Fruit fly (Drosophila melanogaster) whole organism, wandering third instar larva: Measurements from ENCODE around the gene CG3744.

Experiments used
- CG9705 ChIP-seq: fragments of 200-800 bp; sonication (Bioruptor generic); optimal IDR thresholded peaks from 2 replicates; lab custom pipeline; 2018; ENCODE audit warnings: missing biosample characterization, mild to moderate bottlenecking, missing genetic modification characterization
- CrebA ChIP-seq: fragments of 200-800 bp; sonication (Bioruptor generic); optimal IDR thresholded peaks from 2 replicates; lab custom pipeline; 2016; ENCODE audit warnings: missing biosample characterization, mild to moderate bottlenecking, missing genetic modification characterization, borderline replicate concordance
- Dfd ChIP-seq: fragments of >200 bp; optimal IDR thresholded peaks from 2 replicates; lab custom pipeline; 2017; ENCODE audit warnings: missing biosample characterization, missing genetic modification characterization
- Dif ChIP-seq: fragments of 200-275, 200-300 bp; sonication (Bioruptor generic); optimal IDR thresholded peaks from 2 replicates; lab custom pipeline; 2018; ENCODE audit warnings: missing biosample characterization, missing genetic modification characterization; ENCODE audit not compliant: partially characterized antibody
- GATAd ChIP-seq: sonication (Bioruptor generic); optimal IDR thresholded peaks from 2 replicates; lab custom pipeline; 2016; ENCODE audit warnings: missing biosample characterization, missing genetic modification characterization
- HLH106 ChIP-seq: fragments of 200-800 bp; optimal IDR thresholded peaks from 3 replicates; lab custom pipeline; 2019; ENCODE audit warnings: missing biosample characterization, mild to moderate bottlenecking, missing genetic modification characterization, moderate library complexity
- Hnf4 ChIP-seq: fragments of 200-800 bp; sonication (Bioruptor generic); optimal IDR thresholded peaks from 2 replicates; lab custom pipeline; 2016; ENCODE audit warnings: missing biosample characterization, mild to moderate bottlenecking, missing genetic modification characterization
- Hr78 ChIP-seq: fragments of >200 bp; optimal IDR thresholded peaks from 2 replicates; lab custom pipeline; 2017; ENCODE audit warnings: missing biosample characterization, missing genetic modification characterization
- Hr83 ChIP-seq: fragments of 200-300 bp; sonication (Bioruptor generic); optimal IDR thresholded peaks from 2 replicates; lab custom pipeline; 2016; ENCODE audit warnings: missing biosample characterization, mild to moderate bottlenecking, missing genetic modification characterization, moderate library complexity; ENCODE audit not compliant: poor library complexity, severe bottlenecking
- Jra ChIP-seq: sonication (Bioruptor generic); optimal IDR thresholded peaks from 2 replicates; lab custom pipeline; 2016; ENCODE audit warnings: missing biosample characterization, missing genetic modification characterization
- Mio ChIP-seq: sonication (Bioruptor generic); optimal IDR thresholded peaks from 2 replicates; lab custom pipeline; 2016; ENCODE audit warnings: missing biosample characterization, missing genetic modification characterization
- Myc ChIP-seq: fragments of >200 bp; optimal IDR thresholded peaks from 2 replicates; lab custom pipeline; 2017
- N ChIP-seq: fragments of >200 bp; optimal IDR thresholded peaks from 2 replicates; lab custom pipeline; 2018; ENCODE audit warnings: missing biosample characterization, missing external identifiers, missing genetic modification characterization
- OdsH ChIP-seq: fragments of 200-800 bp; sonication (Bioruptor generic); optimal IDR thresholded peaks from 2 replicates; lab custom pipeline; 2016; ENCODE audit warnings: missing biosample characterization, mild to moderate bottlenecking, missing genetic modification characterization
- Rel ChIP-seq, 2 experiments: fragments of 200-800 bp; sonication (Bioruptor generic) in 1 of 2; optimal IDR thresholded peaks; 2 replicates in 1 of 2; 3 replicates in 1 of 2; lab custom pipeline; 2016 to 2019; ENCODE audit warnings: mild to moderate bottlenecking in 2 of 2, missing biosample characterization in 2 of 2, missing genetic modification characterization in 2 of 2, moderate library complexity in 1 of 2
- Sp1 ChIP-seq: fragments of 200-800 bp; sonication (Bioruptor generic); optimal IDR thresholded peaks from 3 replicates; lab custom pipeline; 2019; ENCODE audit warnings: missing biosample characterization, mild to moderate bottlenecking, missing genetic modification characterization, moderate library complexity
- Vsx2 ChIP-seq: fragments of 200-300, 225-300 bp; sonication (Bioruptor generic); optimal IDR thresholded peaks from 2 replicates; lab custom pipeline; 2018; ENCODE audit warnings: missing biosample characterization, missing genetic modification characterization; ENCODE audit not compliant: partially characterized antibody
- br ChIP-seq: fragments of 200-800 bp; sonication (Bioruptor generic); optimal IDR thresholded peaks from 2 replicates; lab custom pipeline; 2016; ENCODE audit warnings: missing biosample characterization, missing genetic modification characterization
- brk ChIP-seq: fragments of 200-800 bp; sonication (Bioruptor generic); optimal IDR thresholded peaks from 2 replicates; lab custom pipeline; 2016; ENCODE audit warnings: missing biosample characterization, mild to moderate bottlenecking, missing genetic modification characterization
- dl ChIP-seq, 2 experiments: fragments of 175-275, 200-275 bp in 1 of 2; fragments of 200-275 bp in 1 of 2; sonication (Bioruptor generic); optimal IDR thresholded peaks; lab custom pipeline; 2018; ENCODE audit warnings: mild to moderate bottlenecking in 2 of 2, missing biosample characterization in 2 of 2, missing genetic modification characterization in 2 of 2, moderate library complexity in 2 of 2; ENCODE audit not compliant: partially characterized antibody in 2 of 2, insufficient read depth in 1 of 2
- dmrt93B ChIP-seq: fragments of 200-800 bp; sonication (Bioruptor generic); optimal IDR thresholded peaks from 2 replicates; lab custom pipeline; 2018; ENCODE audit warnings: missing biosample characterization, mild to moderate bottlenecking, missing genetic modification characterization
- dsf ChIP-seq: sonication (Bioruptor generic); optimal IDR thresholded peaks from 2 replicates; lab custom pipeline; 2016; ENCODE audit warnings: missing biosample characterization, missing genetic modification characterization, borderline replicate concordance
- ey ChIP-seq: fragments of 200-800 bp; sonication (Bioruptor generic); optimal IDR thresholded peaks from 2 replicates; lab custom pipeline; 2016; ENCODE audit warnings: missing biosample characterization, missing genetic modification characterization
- fru ChIP-seq: fragments of 200-800 bp; sonication (Bioruptor generic); optimal IDR thresholded peaks from 3 replicates; lab custom pipeline; 2016; ENCODE audit warnings: missing biosample characterization, mild to moderate bottlenecking, missing genetic modification characterization
- h ChIP-seq: fragments of 200-800 bp; sonication (Bioruptor generic); optimal IDR thresholded peaks from 3 replicates; lab custom pipeline; 2016; ENCODE audit warnings: missing biosample characterization, mild to moderate bottlenecking, missing genetic modification characterization
- jim ChIP-seq: fragments of 175-275, 200-325 bp; sonication (Bioruptor generic); optimal IDR thresholded peaks from 2 replicates; lab custom pipeline; 2016; ENCODE audit warnings: missing biosample characterization, mild to moderate bottlenecking, missing genetic modification characterization
- lola ChIP-seq: fragments of >200 bp; optimal IDR thresholded peaks from 2 replicates; lab custom pipeline; 2017; ENCODE audit warnings: missing biosample characterization, missing genetic modification characterization
- pan ChIP-seq: fragments of >200 bp; optimal IDR thresholded peaks from 2 replicates; lab custom pipeline; 2017
- psq ChIP-seq: fragments of 200-800 bp; sonication (Bioruptor generic); optimal IDR thresholded peaks from 3 replicates; lab custom pipeline; 2017; ENCODE audit warnings: missing biosample characterization, mild to moderate bottlenecking, missing genetic modification characterization, moderate library complexity
- rgr ChIP-seq: fragments of 200-800 bp; sonication (Bioruptor generic); optimal IDR thresholded peaks from 3 replicates; lab custom pipeline; 2016; ENCODE audit warnings: missing biosample characterization, mild to moderate bottlenecking, missing genetic modification characterization
- sage ChIP-seq: fragments of 200-800 bp; sonication (Bioruptor generic); optimal IDR thresholded peaks from 2 replicates; lab custom pipeline; 2016; ENCODE audit warnings: missing biosample characterization, mild to moderate bottlenecking, missing genetic modification characterization
- sv ChIP-seq: fragments of 200-800 bp; sonication (Bioruptor generic); optimal IDR thresholded peaks from 3 replicates; lab custom pipeline; 2016; ENCODE audit warnings: missing biosample characterization, missing genetic modification characterization
- usp ChIP-seq: fragments of >200 bp; optimal IDR thresholded peaks from 2 replicates; lab custom pipeline; 2017; ENCODE audit warnings: missing biosample characterization, missing genetic modification characterization
- woc ChIP-seq: sonication (Bioruptor generic); optimal IDR thresholded peaks from 2 replicates; lab custom pipeline; 2016; ENCODE audit warnings: missing biosample characterization, mild to moderate bottlenecking, missing genetic modification characterization

CG3744 gene

DNA sequence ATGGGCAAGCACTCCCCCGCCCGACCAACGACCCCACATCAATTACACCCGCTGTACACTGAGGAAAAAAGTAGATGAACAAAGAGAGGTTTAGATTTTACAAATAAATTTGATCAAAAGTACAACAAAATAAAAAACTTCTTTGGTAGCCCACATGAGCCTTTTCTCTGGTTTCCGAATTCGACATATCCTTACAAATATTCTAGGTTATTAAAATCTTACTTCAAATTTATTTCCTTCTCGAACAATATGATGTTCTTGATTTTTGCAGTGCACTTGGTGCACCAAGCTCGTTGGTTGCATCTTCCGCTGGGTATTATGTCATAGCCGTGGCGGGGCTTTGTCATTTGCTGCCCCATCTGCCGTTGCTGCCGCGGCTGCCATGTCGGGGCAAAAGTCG is 30.2 kb upstream of the CG3744 start:
- TF ChIP-seq dl (GFP tag; optimal IDR thresholded peaks at IDR 0.05; lab: Kevin White, UChicago; ENCODE audit: insufficient read depth in 1 of 2, partially characterized antibody in 2 of 2) (no peak), Hr78 (GFP tag; lab: Kevin White, UChicago) (no peak), woc (no peak), pan (lab: Kevin White, UChicago) (no peak), usp (GFP tag; lab: Kevin White, UChicago) (no peak), ey (GFP tag; lab: Kevin White, UChicago) (no peak), Myc (no peak), Dfd (GFP tag; lab: Kevin White, UChicago) (no peak), sv (GFP tag; lab: Kevin White, UChicago) (no peak), Rel (GFP tag; optimal IDR thresholded peaks at IDR 0.05; lab: Kevin White, UChicago) (no peak), Rel (tag; optimal IDR thresholded peaks at IDR 0.05; lab: Kevin White, UChicago) (no peak), sage (GFP tag; lab: Kevin White, UChicago) (no peak), lola (no peak), CG9705 (no peak), CrebA (no peak), N (no peak), Jra (GFP tag; lab: Kevin White, UChicago) (no peak), Vsx2 (GFP tag; lab: Kevin White, UChicago) (no peak)

DNA sequence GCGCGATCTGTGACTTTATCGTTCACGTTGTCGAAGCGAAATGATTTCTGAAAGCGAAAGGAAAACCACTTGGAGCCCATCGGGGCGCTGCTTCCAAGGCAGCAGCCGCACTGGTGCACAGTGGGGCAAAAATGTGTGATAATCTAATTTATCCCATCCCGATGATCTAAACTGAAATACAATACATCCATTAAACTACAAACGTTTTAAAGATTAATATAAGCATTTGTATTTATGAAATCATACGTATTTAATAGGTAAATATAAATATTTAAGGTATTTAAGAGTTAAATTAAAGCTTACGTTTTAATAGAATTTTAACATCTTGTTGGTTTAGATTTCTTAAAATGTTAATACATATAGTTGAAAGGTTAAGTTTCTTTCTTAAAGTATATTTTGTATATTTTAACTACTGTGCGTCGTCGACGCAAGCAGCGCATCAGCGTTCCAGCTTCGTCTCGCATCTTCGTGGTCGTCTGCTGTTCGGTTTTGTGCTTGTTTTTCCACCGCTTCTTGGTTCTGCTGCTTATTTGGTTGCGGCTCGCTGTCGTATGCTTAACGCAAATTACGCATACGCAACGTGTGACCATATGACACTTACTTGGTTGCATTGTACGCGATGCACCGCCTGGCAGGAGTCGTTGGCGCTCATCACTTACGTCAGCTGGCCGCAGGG is 29.6 kb upstream of the CG3744 start, which contains the start of gene CG13643:
TSS of gene CG13643 (minus strand) at position 46 of the 676 bp plus-strand sequence.
- no peak for TF ChIP-seq OdsH

DNA sequence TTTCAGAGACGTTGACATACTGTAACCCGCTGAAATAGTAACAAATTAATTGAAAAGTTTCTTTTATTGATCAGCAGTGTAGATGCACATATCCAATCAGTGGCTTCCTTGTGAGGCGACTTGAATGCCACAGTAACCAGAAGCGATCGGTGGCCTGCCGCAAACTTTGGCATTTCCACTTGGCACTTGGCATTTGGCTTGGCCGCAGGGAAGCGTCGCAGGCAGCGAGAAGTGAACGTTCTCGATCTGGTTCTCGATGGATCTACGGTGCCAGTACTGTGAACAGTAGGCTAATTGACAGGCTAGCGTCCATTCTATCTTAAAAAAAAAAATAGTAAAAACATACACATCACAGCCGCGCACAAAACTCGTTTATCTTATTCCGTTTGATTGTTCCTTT is 24.4 kb upstream of the CG3744 start, which contains the start of gene CG10845:
TSS of gene CG10845 (plus strand) at position 301 of the 400 bp plus-strand sequence.
- no peak for TF ChIP-seq br (GFP tag; lab: Kevin White, UChicago)
- TF ChIP-seq h = no peak
- no peak for TF ChIP-seq Hr83 (GFP tag; lab: Kevin White, UChicago)
- TF ChIP-seq ey (GFP tag; lab: Kevin White, UChicago) = no peak
- TF ChIP-seq sv (GFP tag; lab: Kevin White, UChicago) = no peak
- no peak for TF ChIP-seq woc
- no peak for TF ChIP-seq fru (GFP tag; lab: Kevin White, UChicago)
- TF ChIP-seq lola = no peak
- TF ChIP-seq Mio (GFP tag; lab: Kevin White, UChicago) = no peak
- TF ChIP-seq, all 38 proteins: peak for 0

DNA sequence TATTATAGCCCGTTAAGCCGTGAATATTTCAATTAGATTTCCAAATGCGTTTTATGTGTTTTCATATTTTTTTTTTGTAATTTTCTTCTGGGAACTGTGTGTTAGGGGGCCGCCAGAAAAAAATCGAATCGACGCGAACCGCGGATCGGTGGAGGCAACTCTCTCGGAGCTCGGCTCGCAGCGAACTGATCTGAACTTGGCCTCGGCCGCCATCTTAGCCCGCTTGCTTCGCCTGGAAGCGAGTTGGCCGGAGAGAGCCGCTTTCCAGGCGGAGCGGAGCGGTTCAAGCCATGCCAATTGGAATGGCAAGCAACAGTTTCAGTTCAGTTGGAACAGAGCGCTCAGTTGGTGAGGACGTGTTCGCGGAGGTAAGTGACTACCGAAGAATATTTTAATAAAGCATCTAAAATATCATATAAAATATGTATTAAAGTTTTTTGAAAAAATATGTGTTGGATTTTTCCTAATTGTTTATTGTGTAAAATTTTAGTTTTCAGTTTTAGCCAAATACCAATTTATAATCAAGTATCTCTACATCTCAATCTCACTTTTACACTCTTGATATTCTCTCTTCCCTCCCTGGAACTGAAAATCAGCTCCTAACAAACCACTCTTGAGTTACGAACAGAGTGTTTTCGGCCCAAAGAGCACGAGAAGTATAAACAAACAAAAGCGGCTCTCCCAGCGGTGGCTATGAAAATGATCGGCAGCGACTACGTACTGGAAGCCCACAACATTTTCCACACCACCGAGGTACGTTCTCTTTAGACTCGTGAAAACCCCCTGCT is 18.2 kb upstream of the CG3744 start, which contains the start of the genes CG31121 and CG11069:
TSS of gene CG31121 (minus strand) at position 187 of the 788 bp plus-strand sequence.
TSS of gene CG11069 (plus strand) at position 324 of the 788 bp plus-strand sequence.
- TF ChIP-seq dl (GFP tag; optimal IDR thresholded peaks at IDR 0.05; lab: Kevin White, UChicago; ENCODE audit: insufficient read depth in 1 of 2, partially characterized antibody in 2 of 2) (peak in 1 of 2 experiments; percentile 49), fru (GFP tag; lab: Kevin White, UChicago) (no peak), Hr83 (GFP tag; lab: Kevin White, UChicago) (no peak), Dif (peak; percentile 74), N (no peak), jim (GFP tag; lab: Kevin White, UChicago) (no peak), sv (GFP tag; lab: Kevin White, UChicago) (no peak), Hr78 (GFP tag; lab: Kevin White, UChicago) (no peak), Vsx2 (GFP tag; lab: Kevin White, UChicago) (peak; percentile 13), CrebA (peak; percentile 33)

DNA sequence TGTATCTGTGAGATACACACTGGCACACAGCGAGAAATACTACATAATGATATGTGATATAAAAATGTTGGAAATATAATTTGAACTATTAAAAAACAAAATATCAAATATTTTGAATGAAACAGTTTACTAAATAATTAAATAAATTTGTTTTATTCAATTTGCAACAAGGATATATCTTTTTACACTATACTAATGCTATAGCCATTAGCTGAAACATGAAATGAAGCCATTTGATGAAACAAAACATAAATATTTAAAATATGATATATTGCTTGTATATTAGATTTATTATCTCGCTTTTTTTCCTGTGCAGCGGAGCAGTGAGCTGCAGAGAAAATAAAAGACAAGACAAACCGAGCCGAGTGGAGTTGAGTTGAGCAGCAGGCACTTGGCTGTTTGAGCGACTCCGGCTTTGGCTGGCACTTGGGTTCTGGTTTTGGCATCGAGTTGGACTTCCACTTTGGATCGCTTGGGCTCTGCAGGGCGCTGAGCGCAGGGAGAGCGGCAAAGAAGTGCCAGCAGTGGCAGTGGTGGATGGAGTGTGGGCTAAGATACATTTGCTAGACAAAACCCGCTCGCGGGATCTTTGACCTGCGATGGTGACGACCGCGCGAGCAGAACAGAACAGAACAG is 17.0 kb upstream of the CG3744 start:
- peak; percentile 9 for TF ChIP-seq CrebA
- peak; percentile 87 for TF ChIP-seq psq (GFP tag; lab: Kevin White, UChicago)
- no peak for TF ChIP-seq usp (GFP tag; lab: Kevin White, UChicago)
- TF ChIP-seq OdsH = peak; percentile 89
- TF ChIP-seq Myc = no peak
- peak; percentile 37 for TF ChIP-seq woc
- TF ChIP-seq dsf (GFP tag; lab: Kevin White, UChicago) = peak; percentile 16
- peak; percentile 91 for TF ChIP-seq HLH106
- no peak for TF ChIP-seq Hr78 (GFP tag; lab: Kevin White, UChicago)
- TF ChIP-seq Sp1 (GFP tag; lab: Kevin White, UChicago) = peak; percentile 94
- TF ChIP-seq Dfd (GFP tag; lab: Kevin White, UChicago) = no peak
- peak; percentile 43 for TF ChIP-seq CG9705
- no peak for TF ChIP-seq Mio (GFP tag; lab: Kevin White, UChicago)
- TF ChIP-seq Hnf4 (GFP tag; lab: Kevin White, UChicago) = no peak
- peak; percentile 35 for TF ChIP-seq ey (GFP tag; lab: Kevin White, UChicago)
- peak; percentile 0 for TF ChIP-seq Vsx2 (GFP tag; lab: Kevin White, UChicago)
- peak; percentile 77 for TF ChIP-seq rgr
- no peak for TF ChIP-seq GATAd
- TF ChIP-seq Dif = no peak
- peak; percentile 11 for TF ChIP-seq br (GFP tag; lab: Kevin White, UChicago)
- TF ChIP-seq brk (GFP tag; lab: Kevin White, UChicago) = no peak
- peak; percentile 66 for TF ChIP-seq dmrt93B (GFP tag; lab: Kevin White, UChicago)
- TF ChIP-seq Jra (GFP tag; lab: Kevin White, UChicago) = peak; percentile 14
- no peak for TF ChIP-seq lola
